Worm (Caenorhabditis elegans): ENCODE measurements around the gene Y51H4A.935.

Gene Y51H4A.935

DNA sequence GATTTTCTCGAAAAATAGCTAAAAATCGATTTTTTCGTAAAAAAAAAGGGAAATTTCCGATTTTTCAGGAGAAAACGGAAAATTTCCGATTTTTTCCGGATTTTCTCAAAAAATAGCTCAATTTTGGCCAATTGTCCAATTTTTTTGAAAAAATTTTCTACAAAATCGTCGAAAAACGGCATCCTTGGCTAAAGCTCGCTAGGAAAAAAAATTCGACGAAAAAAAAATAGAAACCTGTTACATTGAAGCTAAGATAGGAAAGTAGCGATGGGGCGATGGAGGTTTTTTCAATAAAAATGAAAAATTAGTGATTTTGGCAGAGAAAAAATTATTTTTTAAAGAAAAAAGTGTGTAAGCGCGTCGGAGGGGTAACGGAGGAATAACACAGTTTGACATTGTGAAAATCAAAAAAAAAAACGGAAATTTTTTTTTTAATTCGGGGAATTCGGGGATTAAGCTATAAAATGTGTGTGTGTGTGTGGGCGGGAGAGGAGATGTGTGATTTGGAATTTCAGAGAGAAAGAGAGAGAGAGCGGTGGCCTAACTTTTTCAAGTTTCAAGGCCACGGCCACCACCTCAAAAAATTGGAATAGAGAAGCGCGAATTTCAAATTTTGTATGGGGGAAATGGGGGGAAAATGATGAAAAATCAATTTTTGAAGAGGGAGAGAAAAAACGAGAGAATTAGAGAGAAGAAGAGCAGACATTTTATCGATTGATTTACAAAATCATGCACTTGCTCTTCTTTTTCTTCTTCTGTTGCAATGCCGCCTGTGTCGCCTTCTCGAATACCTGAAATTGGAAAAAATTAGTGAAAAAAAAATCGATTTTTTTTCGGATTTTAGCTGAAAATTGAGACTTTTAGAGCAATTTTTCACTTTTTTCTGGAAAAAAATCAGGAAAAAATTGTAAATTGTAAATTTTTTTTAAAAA, 23.5 kb downstream of the Y51H4A.935 start:
- peak; percentile 55; the same call in 1 of the 2 replicates for TF ChIP-seq attf-6 (GFP tag; IDR thresholded peaks at IDR 0.05)
- TF ChIP-seq Y67H2A.10 (GFP tag; conservative IDR thresholded peaks at IDR 0.05): no peak
- peak; percentile 3 for TF ChIP-seq tbp1 (GFP tag; optimal IDR thresholded peaks at IDR 0.05)
- TF ChIP-seq hsf-1 (GFP tag; IDR thresholded peaks at IDR 0.05): no peak
- TF ChIP-seq snpc-4 (GFP tag; optimal IDR thresholded peaks at IDR 0.05): no peak
- peak in 1 of 4 experiments; percentile 73 for TF ChIP-seq snpc-4 (tag; optimal IDR thresholded peaks at IDR 0.05)
- TF ChIP-seq Y56A3A.18 (GFP tag; IDR thresholded peaks at IDR 0.05): 0 out of 2 replicates have a peak, but pooled peaks have one; percentile 20
- no peak for TF ChIP-seq ceh-91 (GFP tag; IDR thresholded peaks at IDR 0.05)
- TF ChIP-seq C06A6.2 (GFP tag; conservative IDR thresholded peaks at IDR 0.05): no peak

DNA sequence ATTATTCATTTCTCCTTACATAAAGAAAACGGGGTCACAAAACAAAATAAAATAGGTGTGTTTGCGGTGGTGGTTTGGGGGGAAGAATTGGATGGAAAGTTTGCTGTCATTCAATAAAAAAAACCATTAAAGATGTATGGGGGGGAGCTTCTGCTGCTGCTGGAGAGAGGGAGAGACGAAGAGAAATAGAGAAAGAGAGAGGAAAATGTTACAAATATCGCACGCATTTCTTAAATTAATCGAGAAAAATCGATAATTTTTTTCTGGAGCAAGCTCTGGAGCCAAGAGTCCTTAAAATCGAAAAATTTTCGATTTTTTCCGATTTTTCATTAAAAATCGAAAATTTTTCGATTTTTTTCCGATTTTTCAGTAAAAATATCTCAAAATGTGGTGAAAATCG, 24.2 kb downstream of the Y51H4A.935 start:
- TF ChIP-seq hlh-26 (GFP tag; conservative IDR thresholded peaks at IDR 0.05) (no peak), ekl-4 (GFP tag; IDR thresholded peaks at IDR 0.05) (peak; percentile 4; the same call in 1 of the 2 replicates), madf-6 (GFP tag; IDR thresholded peaks at IDR 0.05) (no peak), nhr-80 (tag; optimal IDR thresholded peaks at IDR 0.05) (peak; percentile 13), let-526 (GFP tag; IDR thresholded peaks at IDR 0.05) (no peak), attf-3 (GFP tag; conservative IDR thresholded peaks at IDR 0.05) (no peak), cebp-1 (GFP tag; IDR thresholded peaks at IDR 0.05) (peak; percentile 21; the same call in 1 of the 2 replicates), cebp-1 (tag; optimal IDR thresholded peaks at IDR 0.05) (peak; percentile 40), lin-54 (GFP tag; optimal IDR thresholded peaks at IDR 0.05) (peak; percentile 3), C06A6.2 (GFP tag; conservative IDR thresholded peaks at IDR 0.05) (no peak), attf-5 (GFP tag; optimal IDR thresholded peaks at IDR 0.05) (no peak), egl-44 (GFP tag; IDR thresholded peaks at IDR 0.05) (0 out of 2 replicates have a peak, but pooled peaks have one; percentile 34), zim-3 (tag; optimal IDR thresholded peaks at IDR 0.05) (no peak), ama-1 (optimal IDR thresholded peaks at IDR 0.05) (no peak), ama-1 (GFP tag; optimal IDR thresholded peaks at IDR 0.05) (peak in 1 of 2 experiments; percentile 43), F55B11.4 (tag; optimal IDR thresholded peaks at IDR 0.05; ENCODE audit: borderline replicate concordance, insufficient read depth) (no peak), athp-1 (tag; optimal IDR thresholded peaks at IDR 0.05) (peak; percentile 50), Y56A3A.18 (GFP tag; IDR thresholded peaks at IDR 0.05) (0 out of 2 replicates have a peak, but pooled peaks have one; percentile 51), B0336.3 (GFP tag; IDR thresholded peaks at IDR 0.05) (peak; percentile 57; the same call in 1 of the 2 replicates), attf-6 (GFP tag; IDR thresholded peaks at IDR 0.05) (peak; percentile 68), K11D2.4 (GFP tag; IDR thresholded peaks at IDR 0.05) (0 out of 2 replicates have a peak, but pooled peaks have one; percentile 10), pbrm-1 (GFP tag; IDR thresholded peaks at IDR 0.05) (peak; percentile 21), F57C9.4 (tag; optimal IDR thresholded peaks at IDR 0.05) (no peak), F33H1.4 (GFP tag; IDR thresholded peaks at IDR 0.05) (no peak), ztf-6 (GFP tag; IDR thresholded peaks at IDR 0.05) (no peak), D2030.7 (GFP tag; IDR thresholded peaks at IDR 0.05) (no peak), hmg-1.2 (GFP tag; IDR thresholded peaks at IDR 0.05) (peak; percentile 35; the same call in 1 of the 2 replicates), egl-18 (GFP tag; IDR thresholded peaks at IDR 0.05) (no peak), K12H6.12 (tag; optimal IDR thresholded peaks at IDR 0.05) (no peak), him-1 (tag; optimal IDR thresholded peaks at IDR 0.05) (no peak), gei-17 (GFP tag; optimal IDR thresholded peaks at IDR 0.05) (no peak), atf-7 (tag; optimal IDR thresholded peaks at IDR 0.05) (no peak), egrh-3 (GFP tag; IDR thresholded peaks at IDR 0.05) (no peak; the same call in 1 of the 2 replicates), F39B2.1 (GFP tag; IDR thresholded peaks at IDR 0.05) (no peak), F49E8.2 (tag; optimal IDR thresholded peaks at IDR 0.05; ENCODE audit: insufficient read depth) (peak; percentile 25), snpc-4 (GFP tag; optimal IDR thresholded peaks at IDR 0.05) (peak; percentile 17), snpc-4 (tag; optimal IDR thresholded peaks at IDR 0.05) (no peak)

All from whole organism, young adult.